Fruit fly (Drosophila melanogaster) whole organism, prepupa: ENCODE measurements around the gene dmrt93B.

Source experiments
- CG6792 ChIP-seq: fragments of 200-800 bp; sonication (Bioruptor generic); optimal IDR thresholded peaks from 3 replicates; lab custom pipeline; 2016; ENCODE audit warnings: missing biosample characterization, missing genetic modification characterization
- CG8119 ChIP-seq: fragments of 200-800 bp; sonication (Bioruptor generic); IDR thresholded peaks from 3 replicates; pipeline ENCODE4 v1.3.6; 2022; ENCODE audit warnings: missing biosample characterization, missing genetic modification characterization
- Ets21C ChIP-seq: fragments of 200-800 bp; sonication (Bioruptor generic); optimal IDR thresholded peaks from 3 replicates; lab custom pipeline; 2016; ENCODE audit warnings: missing biosample characterization, missing genetic modification characterization
- Hr4 ChIP-seq: fragments of 200-800 bp; sonication (Bioruptor generic); optimal IDR thresholded peaks from 3 replicates; lab custom pipeline; 2016; ENCODE audit warnings: missing biosample characterization, missing genetic modification characterization
- Sox14 ChIP-seq: fragments of 200-800 bp; sonication (Bioruptor generic); optimal IDR thresholded peaks from 3 replicates; lab custom pipeline; 2016; ENCODE audit warnings: missing biosample characterization, missing genetic modification characterization
- eg ChIP-seq: fragments of 200-800 bp; sonication (Bioruptor generic); IDR thresholded peaks from 3 replicates; pipeline ENCODE4 v1.3.6; 2022; ENCODE audit warnings: missing biosample characterization, missing genetic modification characterization
- fd85E ChIP-seq: fragments of 200-800 bp; sonication (Bioruptor generic); optimal IDR thresholded peaks from 3 replicates; lab custom pipeline; 2016; ENCODE audit warnings: missing biosample characterization, missing genetic modification characterization
- spab ChIP-seq: fragments of 200-800 bp; sonication (Bioruptor generic); optimal IDR thresholded peaks from 2 replicates; lab custom pipeline; 2017; ENCODE audit warnings: missing biosample characterization, mild to moderate bottlenecking, missing genetic modification characterization, missing genetic modification reagents
- topi ChIP-seq: fragments of 200-800 bp; sonication (Bioruptor generic); optimal IDR thresholded peaks from 3 replicates; lab custom pipeline; 2016; ENCODE audit warnings: missing biosample characterization, missing genetic modification characterization

DNA sequence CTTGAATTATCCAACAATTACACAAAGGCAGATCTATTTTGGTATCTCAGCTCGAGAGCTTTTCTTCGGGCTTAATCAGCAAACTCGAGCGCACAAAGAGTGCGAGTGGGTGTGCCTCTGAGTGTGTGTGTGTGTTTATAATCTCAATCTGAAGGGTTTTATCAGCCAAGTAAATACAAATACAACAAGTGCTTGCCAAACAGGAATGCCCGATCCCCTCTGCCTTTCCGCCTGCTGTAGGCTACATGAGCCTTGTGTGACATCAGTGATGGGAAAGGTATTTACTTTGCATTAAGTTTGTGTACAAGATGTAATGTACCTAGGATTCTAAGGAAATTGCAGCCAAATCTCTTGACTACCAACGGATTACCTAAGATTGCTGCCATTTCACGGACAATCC, 15.6 kb downstream of the dmrt93B start:
- TF ChIP-seq CG8119 (no peak), eg (peak; percentile 41; the same call in 2 of the 3 replicates), fd85E (GFP tag; lab: Kevin White, UChicago) (no peak), Sox14 (peak; percentile 13), Ets21C (GFP tag; lab: Kevin White, UChicago) (no peak), CG6792 (GFP tag; lab: Kevin White, UChicago) (peak; percentile 43), topi (GFP tag; lab: Kevin White, UChicago) (peak; percentile 51), spab (GFP tag; lab: Kevin White, UChicago) (peak; percentile 24), Hr4 (GFP tag; lab: Kevin White, UChicago) (no peak)
